Worm (Caenorhabditis elegans) whole organism, L1 larva: Measurements from ENCODE around the gene C14A11.6.
A peak's percentile ranks its signal among the peaks of the same experiment; 100 is the strongest.

Experiments
- aha-1 ChIP-seq: fragments of 150-350 bp; optimal IDR thresholded peaks from 2 replicates; lab custom pipeline; 2014; ENCODE audit warnings: missing biosample characterization, missing genetic modification characterization
- ama-1 ChIP-seq: fragments of 150-350 bp; optimal IDR thresholded peaks from 2 replicates; lab custom pipeline; 2014
- blmp-1 ChIP-seq: fragments of 150-350 bp; optimal IDR thresholded peaks from 2 replicates; lab custom pipeline; 2014; ENCODE audit warnings: missing biosample characterization, missing genetic modification characterization
- ceh-82 ChIP-seq, 3 experiments: fragments of 150-350 bp in 1 of 3; sonication (generic microtip) in 2 of 3; optimal IDR thresholded peaks; 2 replicates each; lab custom pipeline; 2014 to 2017; ENCODE audit warnings: missing biosample characterization in 3 of 3, missing genetic modification characterization in 3 of 3
- ces-1 ChIP-seq: fragments of 150-350 bp; optimal IDR thresholded peaks from 2 replicates; lab custom pipeline; 2014; ENCODE audit warnings: missing biosample characterization, missing genetic modification reagents, missing genetic modification characterization
- dpl-1 ChIP-seq, 3 experiments: fragments of 150-350 bp in 2 of 3; sonication (generic microtip) in 1 of 3; optimal IDR thresholded peaks; 2 replicates each; lab custom pipeline; 2014 to 2017; ENCODE audit warnings: missing biosample characterization in 3 of 3, missing genetic modification characterization in 3 of 3, missing genetic modification reagents in 3 of 3
- dsc-1 ChIP-seq: sonication (generic microtip); optimal IDR thresholded peaks from 2 replicates; lab custom pipeline; 2016; ENCODE audit warnings: mild to moderate bottlenecking, missing genetic modification characterization, missing compliant biosample characterization
- efl-1 ChIP-seq, 4 experiments: fragments of 150-350 bp; optimal IDR thresholded peaks in 3 of 4; peaks in 1 of 4; 1 replicate in 1 of 4; 2 replicates in 3 of 4; lab custom pipeline; 2014; ENCODE audit warnings: missing biosample characterization in 2 of 4, missing genetic modification characterization in 2 of 4, missing genetic modification reagents in 2 of 4
- elt-2 ChIP-seq: sonication (generic microtip); optimal IDR thresholded peaks from 2 replicates; lab custom pipeline; 2016; ENCODE audit warnings: missing genetic modification characterization, mild to moderate bottlenecking, inconsistent platforms, missing compliant biosample characterization, missing genetic modification reagents
- ets-5 ChIP-seq: fragments of 200-800 bp; sonication (Bioruptor generic); IDR thresholded peaks from 2 replicates; pipeline ENCODE4 v1.3.6; 2022; ENCODE audit warnings: missing genetic modification characterization, missing compliant biosample characterization
- fkh-8 ChIP-seq: sonication (generic microtip); optimal IDR thresholded peaks from 2 replicates; lab custom pipeline; 2016; ENCODE audit warnings: mild to moderate bottlenecking, missing genetic modification characterization, missing compliant biosample characterization
- grh-1 ChIP-seq: fragments of 200-800 bp; sonication (Bioruptor generic); IDR thresholded peaks from 2 replicates; pipeline ENCODE4 v1.3.6; 2022; ENCODE audit warnings: missing genetic modification reagents, missing genetic modification characterization, missing compliant biosample characterization
- hlh-17 ChIP-seq: fragments of 200-800 bp; sonication (Bioruptor generic); optimal IDR thresholded peaks from 2 replicates; lab custom pipeline; 2018; ENCODE audit warnings: missing genetic modification characterization, mild to moderate bottlenecking, missing compliant biosample characterization, moderate library complexity, borderline replicate concordance
- hlh-4 ChIP-seq: sonication (generic microtip); optimal IDR thresholded peaks from 2 replicates; lab custom pipeline; 2016; ENCODE audit warnings: mild to moderate bottlenecking, missing genetic modification characterization, missing compliant biosample characterization
- isw-1 ChIP-seq: fragments of 200-800 bp; sonication (Bioruptor generic); IDR thresholded peaks from 2 replicates; pipeline ENCODE4 v1.3.6; 2022; ENCODE audit warnings: missing genetic modification characterization, missing compliant biosample characterization
- jun-1 ChIP-seq: fragments of 150-350 bp; optimal IDR thresholded peaks from 2 replicates; lab custom pipeline; 2014; ENCODE audit warnings: missing biosample characterization, missing genetic modification reagents, missing genetic modification characterization
- lin-14 ChIP-seq: fragments of 200-800 bp; sonication (Bioruptor generic); optimal IDR thresholded peaks from 2 replicates; lab custom pipeline; 2018; ENCODE audit warnings: mild to moderate bottlenecking, missing genetic modification characterization, moderate library complexity, missing compliant biosample characterization
- lir-3 ChIP-seq: sonication (generic microtip); optimal IDR thresholded peaks from 2 replicates; lab custom pipeline; 2016; ENCODE audit warnings: mild to moderate bottlenecking, missing genetic modification characterization, moderate library complexity, missing compliant biosample characterization; ENCODE audit not compliant: poor library complexity
- mdl-1 ChIP-seq, 2 experiments: fragments of 150-350 bp; optimal IDR thresholded peaks; 2 replicates each; lab custom pipeline; 2014 to 2017; ENCODE audit warnings: missing biosample characterization in 2 of 2, missing genetic modification characterization in 2 of 2, inconsistent platforms in 1 of 2
- mef-2 ChIP-seq: fragments of 150-350 bp; optimal IDR thresholded peaks from 2 replicates; lab custom pipeline; 2014; ENCODE audit warnings: missing biosample characterization, missing genetic modification characterization
- mep-1 ChIP-seq: fragments of 150-350 bp; optimal IDR thresholded peaks from 2 replicates; lab custom pipeline; 2014; ENCODE audit warnings: missing biosample characterization, missing genetic modification characterization
- nhr-28 ChIP-seq: fragments of 150-350 bp; optimal IDR thresholded peaks from 2 replicates; lab custom pipeline; 2014; ENCODE audit warnings: missing biosample characterization, missing genetic modification characterization
- nhr-77 ChIP-seq: fragments of 150-350 bp; optimal IDR thresholded peaks from 2 replicates; lab custom pipeline; 2014; ENCODE audit warnings: missing biosample characterization, missing genetic modification characterization
- nhr-85 ChIP-seq: sonication (generic microtip); peaks from one replicate; lab custom pipeline; 2016; ENCODE audit warnings: missing genetic modification characterization, inconsistent platforms, missing compliant biosample characterization
- nhr-90 ChIP-seq: sonication (generic microtip); optimal IDR thresholded peaks from 2 replicates; lab custom pipeline; 2016; ENCODE audit warnings: mild to moderate bottlenecking, missing genetic modification characterization, missing compliant biosample characterization; ENCODE audit not compliant: poor library complexity
- pag-3 ChIP-seq: sonication (generic microtip); optimal IDR thresholded peaks from 2 replicates; lab custom pipeline; 2017; ENCODE audit warnings: missing genetic modification characterization, mild to moderate bottlenecking, missing compliant biosample characterization, antibody characterized with exemption, borderline replicate concordance; ENCODE audit not compliant: insufficient read depth
- pax-3 ChIP-seq: fragments of 200-800 bp; sonication (Bioruptor generic); optimal IDR thresholded peaks from 2 replicates; lab custom pipeline; 2018; ENCODE audit warnings: mild to moderate bottlenecking, missing genetic modification characterization, moderate library complexity, missing compliant biosample characterization
- snpc-4 ChIP-seq: fragments of 150-350 bp; optimal IDR thresholded peaks from 2 replicates; lab custom pipeline; 2014; ENCODE audit warnings: missing biosample characterization, missing genetic modification characterization
- swsn-7 ChIP-seq: sonication (generic microtip); optimal IDR thresholded peaks from 2 replicates; lab custom pipeline; 2016; ENCODE audit warnings: missing genetic modification characterization, missing compliant biosample characterization
- tbx-2 ChIP-seq: sonication (generic microtip); optimal IDR thresholded peaks from 2 replicates; lab custom pipeline; 2016; ENCODE audit warnings: missing genetic modification characterization, missing compliant biosample characterization
- tlp-1 ChIP-seq: fragments of 150-350 bp; optimal IDR thresholded peaks from 2 replicates; lab custom pipeline; 2014; ENCODE audit warnings: missing biosample characterization, missing genetic modification characterization
- unc-130 ChIP-seq: fragments of 150-350 bp; optimal IDR thresholded peaks from 2 replicates; lab custom pipeline; 2017; ENCODE audit warnings: missing biosample characterization, missing genetic modification characterization, inconsistent platforms
- unc-30 ChIP-seq: sonication (generic microtip); optimal IDR thresholded peaks from 2 replicates; lab custom pipeline; 2017; ENCODE audit warnings: missing biosample characterization, missing genetic modification characterization
- vab-15 ChIP-seq: sonication (generic microtip); optimal IDR thresholded peaks from 2 replicates; lab custom pipeline; 2017; ENCODE audit warnings: missing genotype, mild to moderate bottlenecking, missing genetic modification characterization, missing compliant biosample characterization
- xbp-1 ChIP-seq: sonication (generic microtip); optimal IDR thresholded peaks from 2 replicates; lab custom pipeline; 2016; ENCODE audit warnings: missing genetic modification characterization, missing compliant biosample characterization
- ztf-11 ChIP-seq, 2 experiments: sonication (generic microtip); optimal IDR thresholded peaks; 2 replicates each; lab custom pipeline; 2016 to 2017; ENCODE audit warnings: missing genetic modification characterization in 2 of 2, missing biosample characterization in 1 of 2, missing compliant biosample characterization in 1 of 2

Gene C14A11.6

ce11 chrX:2802562-2803165 is 11.3 kb downstream of the C14A11.6 start, which contains the start of gene C14A11.2 (continued):
- TF ChIP-seq fkh-8, result peak; percentile 65
- no peak for TF ChIP-seq aha-1 (tag; lab: Kevin White, UChicago)
- TF ChIP-seq vab-15 (tag; lab: Kevin White, UChicago), result peak; percentile 63
- no peak for TF ChIP-seq jun-1 (tag; lab: Kevin White, UChicago)
- peak in 1 of 3 experiments; percentile 10 for TF ChIP-seq ceh-82 (tag; optimal IDR thresholded peaks at IDR 0.05; lab: Kevin White, UChicago)
- no peak for TF ChIP-seq mef-2 (tag; lab: Kevin White, UChicago)
- TF ChIP-seq pag-3 (tag; lab: Kevin White, UChicago), result no peak
- no peak for TF ChIP-seq tbx-2 (tag; lab: Kevin White, UChicago)
- TF ChIP-seq nhr-28 (tag; lab: Kevin White, UChicago), result no peak
- TF ChIP-seq ztf-11 (tag; optimal IDR thresholded peaks at IDR 0.05; lab: Kevin White, UChicago), result no peak
- peak; percentile 43 for TF ChIP-seq mep-1
- peak in 1 of 3 experiments; percentile 21 for TF ChIP-seq dpl-1 (GFP tag; optimal IDR thresholded peaks at IDR 0.05; lab: Kevin White, UChicago)
- TF ChIP-seq unc-30 (tag; lab: Kevin White, UChicago), result no peak
- no peak for TF ChIP-seq isw-1 (GFP tag; lab: Robert Waterston, UW)
- TF ChIP-seq mdl-1 (tag; optimal IDR thresholded peaks at IDR 0.05; lab: Kevin White, UChicago), result peak in 1 of 2 experiments; percentile 90
- TF ChIP-seq nhr-77, result no peak
- peak; percentile 1 for TF ChIP-seq pax-3
- TF ChIP-seq nhr-90 (tag; lab: Kevin White, UChicago), result peak; percentile 50
- no peak for TF ChIP-seq hlh-4 (tag; lab: Kevin White, UChicago)
- no peak for TF ChIP-seq xbp-1 (tag; lab: Kevin White, UChicago)
- no peak for TF ChIP-seq grh-1 (GFP tag; lab: Robert Waterston, UW)
- TF ChIP-seq ets-5 (GFP tag; lab: Robert Waterston, UW), result no peak
- peak; percentile 33 for TF ChIP-seq unc-130 (tag; lab: Kevin White, UChicago)
- TF ChIP-seq ces-1, result no peak
- no peak for TF ChIP-seq snpc-4 (tag; lab: Kevin White, UChicago)
- no peak for TF ChIP-seq tlp-1 (tag; lab: Kevin White, UChicago)
- no peak for TF ChIP-seq ama-1 (lab: Kevin White, UChicago)
- TF ChIP-seq hlh-17 (GFP tag; lab: Kevin White, UChicago), result no peak
- TF ChIP-seq dsc-1 (tag; lab: Kevin White, UChicago), result peak; percentile 15
- peak; percentile 22 for TF ChIP-seq swsn-7 (tag; lab: Kevin White, UChicago)
- TF ChIP-seq elt-2 (tag; lab: Kevin White, UChicago), result no peak
- TF ChIP-seq, all 84 proteins: peak for 27

ce11 chrX:2795054-2795453 is 18.9 kb downstream of the C14A11.6 start:
- TF ChIP-seq blmp-1 (tag; lab: Kevin White, UChicago) (peak; percentile 92), mef-2 (tag; lab: Kevin White, UChicago) (no peak), lin-14 (GFP tag; lab: Kevin White, UChicago) (peak; percentile 8)

- TF ChIP-seq vab-15 (tag; lab: Kevin White, UChicago) (no peak), nhr-85 (tag; lab: Kevin White, UChicago) (peak; percentile 53)
These were observed 19.6 kb downstream of the C14A11.6 start for ce11 chrX:2794324-2794723.

ce11 chrX:2793527-2793926 is 20.4 kb downstream of the C14A11.6 start:
- TF ChIP-seq efl-1 (optimal IDR thresholded peaks at IDR 0.05; lab: Kevin White, UChicago) (no peak), efl-1 (GFP tag; optimal IDR thresholded peaks at IDR 0.05 in 1 of 2; lab: Kevin White, UChicago) (peak in 1 of 2 experiments; percentile 90), pag-3 (tag; lab: Kevin White, UChicago) (no peak), lir-3 (tag; lab: Kevin White, UChicago) (no peak), vab-15 (tag; lab: Kevin White, UChicago) (no peak), lin-14 (GFP tag; lab: Kevin White, UChicago) (peak; percentile 10), nhr-85 (tag; lab: Kevin White, UChicago) (peak; percentile 53), unc-130 (tag; lab: Kevin White, UChicago) (no peak)
